Fruit fly (Drosophila melanogaster): Measurements from ENCODE around the gene CG5888.

CG5888 gene

DNA sequence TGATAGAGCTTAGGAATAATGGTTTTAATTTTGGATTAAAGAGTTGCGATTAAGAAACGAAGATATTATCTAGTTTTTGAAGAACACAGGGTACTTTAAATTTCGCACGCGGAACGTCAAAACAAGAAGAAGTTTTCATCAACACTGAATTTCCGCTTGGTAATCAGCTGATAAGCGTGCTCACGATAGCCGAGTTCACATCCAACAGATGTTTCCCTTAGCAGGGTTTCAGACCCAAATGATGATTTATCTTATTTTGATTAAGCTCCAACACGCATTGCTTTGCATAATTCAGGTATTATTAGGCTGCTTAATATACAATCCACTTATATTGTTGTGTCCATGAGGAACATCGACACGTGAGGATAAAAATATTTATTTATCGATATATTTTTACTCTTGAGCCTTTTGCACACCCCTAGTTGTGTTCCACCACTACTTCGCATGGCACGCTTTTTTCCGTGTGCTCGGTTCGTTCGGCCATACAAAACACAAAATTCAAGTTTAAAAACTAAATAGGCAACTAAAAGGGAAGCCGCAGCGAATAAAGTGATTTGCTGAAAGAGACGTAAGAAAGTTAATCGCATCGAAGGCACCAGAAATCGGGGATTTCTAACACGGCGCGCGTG lies 43.0 kb upstream of the CG5888 start, which contains the start of gene Tpr2 (continued):
- TF ChIP-seq CG12659 (GFP tag; optimal IDR thresholded peaks at IDR 0.05) (peak; percentile 87), BtbVII (GFP tag; optimal IDR thresholded peaks at IDR 0.05) (peak; percentile 48), CG11696 (GFP tag; IDR thresholded peaks at IDR 0.05) (no peak), CG13775 (GFP tag; optimal IDR thresholded peaks at IDR 0.05) (peak; percentile 51), Dip3 (GFP tag; optimal IDR thresholded peaks at IDR 0.05) (peak; percentile 24), gt (GFP tag; IDR thresholded peaks at IDR 0.05) (no peak), wdn (GFP tag; IDR thresholded peaks at IDR 0.05) (no peak), crol (GFP tag; IDR thresholded peaks at IDR 0.05) (no peak), CG4730 (GFP tag; IDR thresholded peaks at IDR 0.05) (no peak), CG7357 (GFP tag; IDR thresholded peaks at IDR 0.05) (no peak), corto (GFP tag; optimal IDR thresholded peaks at IDR 0.05) (no peak), chm (GFP tag; IDR thresholded peaks at IDR 0.05) (no peak), CoRest (tag; optimal IDR thresholded peaks at IDR 0.05) (peak; percentile 76), CG9817 (tag; optimal IDR thresholded peaks at IDR 0.05) (peak; percentile 67), hb (GFP tag; IDR thresholded peaks at IDR 0.05; ENCODE audit: partially characterized antibody) (peak; percentile 80), CG12391 (tag; optimal IDR thresholded peaks at IDR 0.05) (peak; percentile 83), ab (GFP tag; optimal IDR thresholded peaks at IDR 0.05) (no peak), CG9215 (GFP tag; IDR thresholded peaks at IDR 0.05) (0 out of 2 replicates have a peak, but pooled peaks have one; percentile 26), fd102C (GFP tag; optimal IDR thresholded peaks at IDR 0.05) (peak; percentile 33), eve (GFP tag; optimal IDR thresholded peaks at IDR 0.05) (peak in 1 of 2 experiments; percentile 83), ssp (GFP tag; IDR thresholded peaks at IDR 0.05) (peak; percentile 37; the same call in 1 of the 2 replicates), jing (GFP tag; optimal IDR thresholded peaks at IDR 0.05) (no peak), tgo (GFP tag; IDR thresholded peaks at IDR 0.05) (no peak), caup (GFP tag; optimal IDR thresholded peaks at IDR 0.05; ENCODE audit: severe bottlenecking) (peak; percentile 74), CG16863 (GFP tag; optimal IDR thresholded peaks at IDR 0.05) (no peak), CkIIα-i1 (GFP tag; IDR thresholded peaks at IDR 0.05) (no peak), sima (GFP tag; optimal IDR thresholded peaks at IDR 0.05) (no peak), CrebB (tag; optimal IDR thresholded peaks at IDR 0.05) (peak; percentile 74), Dip2 (GFP tag; IDR thresholded peaks at IDR 0.05) (no peak), NC2α (GFP tag; optimal IDR thresholded peaks at IDR 0.05) (no peak), CG13894 (tag; optimal IDR thresholded peaks at IDR 0.05) (peak; percentile 67), pfk (GFP tag; optimal IDR thresholded peaks at IDR 0.05) (no peak), CG3065 (GFP tag; optimal IDR thresholded peaks at IDR 0.05) (no peak), CG15696 (tag; optimal IDR thresholded peaks at IDR 0.05) (peak; percentile 29), Gsc (GFP tag; IDR thresholded peaks at IDR 0.05) (no peak), H2.0 (GFP tag; IDR thresholded peaks at IDR 0.05) (peak; percentile 14; the same call in 1 of the 2 replicates), CG10267 (tag; optimal IDR thresholded peaks at IDR 0.05) (peak; percentile 91), exex (tag; optimal IDR thresholded peaks at IDR 0.05) (no peak), Hr78 (GFP tag; optimal IDR thresholded peaks at IDR 0.05) (no peak), br (optimal IDR thresholded peaks at IDR 0.05) (no peak), CG11560 (tag; IDR thresholded peaks at IDR 0.05) (0 out of 3 replicates have a peak, but pooled peaks have one; percentile 33), prd (optimal IDR thresholded peaks at IDR 0.05) (no peak), prd (GFP tag; IDR thresholded peaks at IDR 0.05) (peak; percentile 49; the same call in 1 of the 3 replicates), CG1792 (GFP tag; optimal IDR thresholded peaks at IDR 0.05) (no peak), peb (GFP tag; IDR thresholded peaks at IDR 0.05) (0 out of 2 replicates have a peak, but pooled peaks have one; percentile 5), Abd-B (GFP tag; optimal IDR thresholded peaks at IDR 0.05) (no peak), Fer1 (GFP tag; optimal IDR thresholded peaks at IDR 0.05) (peak; percentile 31), dmrt11E (tag; optimal IDR thresholded peaks at IDR 0.05) (peak; percentile 56), CG42726 (GFP tag; IDR thresholded peaks at IDR 0.05; ENCODE audit: partially characterized antibody) (peak; percentile 78), Nf-YB (GFP tag; optimal IDR thresholded peaks at IDR 0.05) (peak; percentile 48)
